Worm (Caenorhabditis elegans) whole organism, mixed stage, embryonic: Measurements from ENCODE around the gene fbxb-117.

ENCODE experiments used
- M03D4.4 ChIP-seq: sonication (generic microtip); optimal IDR thresholded peaks from 2 replicates; lab custom pipeline; 2017; ENCODE audit warnings: mild to moderate bottlenecking, missing genetic modification characterization, missing compliant biosample characterization
- ces-1 ChIP-seq: fragments of 150-350 bp; optimal IDR thresholded peaks from 2 replicates; lab custom pipeline; 2014; ENCODE audit warnings: missing biosample characterization, missing genetic modification reagents, missing genetic modification characterization
- drap-1 ChIP-seq: fragments of 200-800 bp; sonication (Bioruptor generic); optimal IDR thresholded peaks from 3 replicates; lab custom pipeline; 2018; ENCODE audit warnings: mild to moderate bottlenecking, missing genetic modification characterization, missing compliant biosample characterization
- lin-32 ChIP-seq: fragments of 200-800 bp; sonication (Bioruptor generic); optimal IDR thresholded peaks from 2 replicates; lab custom pipeline; 2018; ENCODE audit warnings: mild to moderate bottlenecking, missing genetic modification characterization, missing compliant biosample characterization
- nhr-12 ChIP-seq: fragments of 150-350 bp; optimal IDR thresholded peaks from 2 replicates; lab custom pipeline; 2014; ENCODE audit warnings: missing biosample characterization, missing genetic modification characterization
- nhr-237 ChIP-seq: fragments of 150-350 bp; optimal IDR thresholded peaks from 2 replicates; lab custom pipeline; 2014; ENCODE audit warnings: missing biosample characterization, missing genetic modification characterization
- nhr-28 ChIP-seq: fragments of 150-350 bp; optimal IDR thresholded peaks from 2 replicates; lab custom pipeline; 2014; ENCODE audit warnings: missing biosample characterization, missing genetic modification characterization
- pha-4 ChIP-seq: fragments of 150-350 bp; optimal IDR thresholded peaks from 2 replicates; lab custom pipeline; 2018; ENCODE audit warnings: missing biosample characterization, missing genetic modification reagents, missing genetic modification characterization
- sptf-1 ChIP-seq: sonication (generic microtip); optimal IDR thresholded peaks from 2 replicates; lab custom pipeline; 2017; ENCODE audit warnings: mild to moderate bottlenecking, missing genetic modification characterization, moderate library complexity, missing compliant biosample characterization
- tbx-8 ChIP-seq: fragments of 200-800 bp; sonication (Bioruptor generic); optimal IDR thresholded peaks from 2 replicates; lab custom pipeline; 2018; ENCODE audit warnings: mild to moderate bottlenecking, missing genetic modification characterization, moderate library complexity, missing compliant biosample characterization

DNA sequence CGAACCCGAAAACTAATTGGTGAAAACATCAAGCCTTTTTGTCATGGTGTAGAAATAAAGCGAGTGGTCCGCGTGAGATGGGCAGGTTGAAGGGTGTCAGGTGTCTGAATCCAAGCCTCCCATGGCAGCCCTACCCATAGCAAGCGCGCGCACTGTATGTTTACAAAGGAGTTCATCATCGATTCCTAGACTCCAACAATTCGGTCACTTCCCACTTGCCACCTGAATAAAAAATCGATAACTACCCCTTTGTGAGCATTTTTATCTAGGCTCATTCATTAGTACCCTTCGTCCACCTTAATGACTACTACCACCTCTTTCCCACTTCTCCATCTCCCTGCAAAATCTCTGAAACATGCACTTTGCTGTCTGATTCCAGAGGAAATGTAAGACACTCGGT is 30.6 kb downstream of the fbxb-117 start, which contains the start of gene fbxb-64:
- TF ChIP-seq ces-1 (GFP tag; lab: Kevin White, UChicago) (no peak), lin-32 (no peak), nhr-12 (tag; lab: Kevin White, UChicago) (no peak), nhr-28 (tag; lab: Kevin White, UChicago) (no peak), pha-4 (tag; lab: Kevin White, UChicago) (no peak), drap-1 (no peak), nhr-237 (tag; lab: Kevin White, UChicago) (no peak), tbx-8 (no peak), M03D4.4 (tag; lab: Kevin White, UChicago) (no peak), sptf-1 (tag; lab: Kevin White, UChicago) (no peak)
